Fruit fly (Drosophila melanogaster): Measurements from ENCODE around the gene CG6168.

DNA sequence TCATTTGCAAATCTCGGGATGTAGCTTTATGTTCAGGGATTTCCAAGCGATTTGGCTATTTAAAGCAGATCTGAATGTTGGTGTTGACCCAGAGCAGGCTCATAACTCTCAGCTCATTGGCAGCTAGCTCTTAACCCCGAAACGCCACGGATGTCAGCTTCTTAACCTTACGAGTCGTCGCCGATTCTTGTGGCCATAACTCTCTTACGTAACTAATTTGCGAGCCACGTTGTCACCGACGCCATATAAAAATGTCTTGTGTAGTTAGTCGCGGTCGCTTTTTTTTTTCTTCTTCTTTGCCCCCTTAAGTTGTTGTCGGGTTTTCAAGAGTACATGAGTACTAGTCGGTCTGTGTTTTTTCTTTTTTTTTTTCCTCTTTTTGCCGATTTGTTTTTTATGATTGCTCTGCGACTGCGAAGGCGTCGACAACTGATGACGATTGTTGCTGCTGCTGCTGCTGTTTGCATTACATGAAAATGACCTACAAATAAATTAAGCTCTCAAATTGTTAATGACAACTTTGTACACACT is 47.3 kb downstream of the CG6168 start:
- TF ChIP-seq CG15710 (tag; optimal IDR thresholded peaks at IDR 0.05): no peak
- TF ChIP-seq CG34367 (tag; optimal IDR thresholded peaks at IDR 0.05): no peak

Measured in whole organism, pupa.